Fruit fly (Drosophila melanogaster): ENCODE measurements around the gene Dys.
A peak's percentile ranks its signal among the peaks of the same experiment; 100 is the strongest.

Gene Dys

DNA sequence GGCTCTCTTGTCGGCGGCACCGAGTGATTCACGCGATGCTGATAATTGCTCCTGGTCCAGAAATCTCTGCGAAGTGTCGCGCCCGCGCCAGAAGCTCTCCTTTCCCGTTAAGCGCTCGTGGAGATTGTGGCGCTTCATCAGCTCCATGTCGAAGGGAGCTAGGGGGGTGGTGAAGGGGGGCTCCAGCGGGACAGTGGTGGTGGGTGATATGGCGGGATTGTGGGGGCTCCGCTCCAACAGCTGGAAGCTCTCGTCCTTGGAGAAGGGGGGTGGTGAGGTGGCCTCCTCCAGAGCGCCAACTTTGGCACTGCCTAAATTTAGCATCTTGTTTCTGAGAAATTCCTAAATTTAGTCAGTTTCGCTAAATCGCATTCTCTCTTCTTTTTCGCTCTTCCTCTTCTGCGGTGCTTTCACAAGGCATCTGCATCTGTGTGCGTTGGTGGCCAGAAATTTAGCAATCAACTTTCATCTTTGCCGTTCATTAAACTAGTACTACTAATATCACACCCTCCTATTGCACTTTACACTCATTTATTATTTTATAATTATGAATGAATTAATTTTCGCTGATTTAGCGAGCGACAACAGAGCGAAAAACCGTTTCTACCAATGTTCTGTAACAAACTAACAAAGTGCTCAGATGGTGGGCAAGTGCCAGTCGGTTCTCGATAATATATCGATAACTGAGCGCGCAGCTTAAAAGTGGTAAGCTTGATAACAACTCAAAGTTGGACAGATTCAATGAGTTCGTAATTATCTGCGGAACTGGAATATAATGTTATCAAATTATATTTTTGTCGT is 181.4 kb downstream of the Dys start, which contains the start of gene subdued (continued):
- no peak for TF ChIP-seq sc (optimal IDR thresholded peaks at IDR 0.05)
- TF ChIP-seq sc (GFP tag; optimal IDR thresholded peaks at IDR 0.05): no peak
- TF ChIP-seq fd64A (GFP tag; optimal IDR thresholded peaks at IDR 0.05): no peak
- TF ChIP-seq tna (GFP tag; IDR thresholded peaks at IDR 0.05; ENCODE audit: partially characterized antibody): no peak
- peak; percentile 60; the same call in 1 of the 3 replicates for TF ChIP-seq CG34224 (GFP tag; IDR thresholded peaks at IDR 0.05; ENCODE audit: partially characterized antibody)
- TF ChIP-seq chn (GFP tag; optimal IDR thresholded peaks at IDR 0.05): no peak
- peak in 1 of 2 experiments; percentile 20 for TF ChIP-seq Trl (optimal IDR thresholded peaks at IDR 0.05)
- no peak for TF ChIP-seq Trl (GFP tag; optimal IDR thresholded peaks at IDR 0.05)
- TF ChIP-seq pan (optimal IDR thresholded peaks at IDR 0.05): no peak
- TF ChIP-seq pan (GFP tag; optimal IDR thresholded peaks at IDR 0.05 in 1 of 2, IDR thresholded peaks at IDR 0.05 in 1 of 2): no peak

dm6 chr3R:19642893-19643270 is 182.0 kb downstream of the Dys start:
- TF ChIP-seq row (GFP tag; IDR thresholded peaks at IDR 0.05) (peak; percentile 40; the same call in 2 of the 3 replicates), gro (GFP tag; optimal IDR thresholded peaks at IDR 0.05) (peak; percentile 19), CG3847 (GFP tag; IDR thresholded peaks at IDR 0.05) (0 out of 2 replicates have a peak, but pooled peaks have one; percentile 12), bab2 (GFP tag; optimal IDR thresholded peaks at IDR 0.05) (peak; percentile 16), sens (GFP tag) (peak; percentile 87), CG7963 (GFP tag; IDR thresholded peaks at IDR 0.05; ENCODE audit: partially characterized antibody) (peak; percentile 69; the same call in 2 of the 3 replicates), mld (GFP tag; IDR thresholded peaks at IDR 0.05; ENCODE audit: partially characterized antibody) (peak; percentile 67; the same call in 2 of the 3 replicates), HLH4C (GFP tag; IDR thresholded peaks at IDR 0.05; ENCODE audit: partially characterized antibody) (peak; percentile 53; the same call in 1 of the 3 replicates), peb (GFP tag; IDR thresholded peaks at IDR 0.05) (no peak), CG2875 (GFP tag; optimal IDR thresholded peaks at IDR 0.05) (no peak), lilli (GFP tag; optimal IDR thresholded peaks at IDR 0.05) (no peak), Opbp (GFP tag; IDR thresholded peaks at IDR 0.05; ENCODE audit: partially characterized antibody) (peak; percentile 74; the same call in 2 of the 3 replicates), Sin3A (optimal IDR thresholded peaks at IDR 0.05) (peak; percentile 14), knrl (GFP tag; IDR thresholded peaks at IDR 0.05; ENCODE audit: partially characterized antibody) (peak; percentile 80; the same call in 2 of the 3 replicates), E2f2 (GFP tag; IDR thresholded peaks at IDR 0.05) (peak; percentile 70), CG18011 (GFP tag; optimal IDR thresholded peaks at IDR 0.05) (peak; percentile 84), dysf (GFP tag; IDR thresholded peaks at IDR 0.05) (no peak), D (optimal IDR thresholded peaks at IDR 0.05) (no peak), D (GFP tag; optimal IDR thresholded peaks at IDR 0.05) (no peak), Hr78 (GFP tag; optimal IDR thresholded peaks at IDR 0.05) (no peak), tna (GFP tag; IDR thresholded peaks at IDR 0.05; ENCODE audit: partially characterized antibody) (peak; percentile 36), Dp (GFP tag; optimal IDR thresholded peaks at IDR 0.05) (peak; percentile 47), her (GFP tag; optimal IDR thresholded peaks at IDR 0.05) (no peak), Vsx1 (GFP tag; optimal IDR thresholded peaks at IDR 0.05) (no peak), Dbx (GFP tag; IDR thresholded peaks at IDR 0.05) (peak; percentile 37; the same call in 1 of the 3 replicates), CG2120 (GFP tag; optimal IDR thresholded peaks at IDR 0.05) (peak; percentile 27), CG42726 (GFP tag; IDR thresholded peaks at IDR 0.05; ENCODE audit: partially characterized antibody) (peak; percentile 52; the same call in 1 of the 2 replicates), CG10267 (tag; optimal IDR thresholded peaks at IDR 0.05) (peak; percentile 87), vvl (GFP tag; IDR thresholded peaks at IDR 0.05) (peak; percentile 39; the same call in 1 of the 2 replicates), lmd (GFP tag; IDR thresholded peaks at IDR 0.05) (no peak), chinmo (GFP tag; IDR thresholded peaks at IDR 0.05; ENCODE audit: partially characterized antibody) (peak; percentile 80; the same call in 3 of the 4 replicates), Myb (GFP tag; optimal IDR thresholded peaks at IDR 0.05) (peak; percentile 2), unc-4 (GFP tag; IDR thresholded peaks at IDR 0.05; ENCODE audit: partially characterized antibody) (peak; percentile 64), zen2 (GFP tag; IDR thresholded peaks at IDR 0.05; ENCODE audit: partially characterized antibody) (peak; percentile 84), Doc3 (GFP tag; IDR thresholded peaks at IDR 0.05; ENCODE audit: partially characterized antibody) (peak; percentile 81), CG14710 (tag; optimal IDR thresholded peaks at IDR 0.05) (peak; percentile 8), vnd (GFP tag; IDR thresholded peaks at IDR 0.05; ENCODE audit: partially characterized antibody) (peak; percentile 67; the same call in 1 of the 3 replicates), Hmr (GFP tag; optimal IDR thresholded peaks at IDR 0.05) (peak; percentile 11)
